Worm (Caenorhabditis elegans): ENCODE results near the gene dmsr-11.

DNA sequence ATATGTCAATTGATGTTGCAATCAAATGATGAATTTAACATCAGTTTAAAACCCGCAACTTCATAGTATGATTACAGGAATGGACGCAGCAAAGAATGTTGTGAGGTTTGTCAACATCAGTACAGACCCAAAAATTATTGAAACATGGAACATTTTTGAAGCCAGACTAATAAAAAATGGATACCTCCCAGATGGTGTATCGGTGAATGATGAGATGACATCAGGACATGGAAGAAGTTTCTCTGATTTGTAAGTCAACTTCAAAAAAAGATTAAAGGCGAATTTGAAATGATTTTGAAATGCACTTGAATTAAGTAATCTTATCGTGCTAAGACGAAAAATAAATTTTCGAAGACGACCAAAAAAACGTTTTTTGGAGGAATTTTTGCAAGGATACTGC, 10.0 kb upstream of the dmsr-11 start:
- no peak for TF ChIP-seq isw-1 (GFP tag; IDR thresholded peaks at IDR 0.05)
- TF ChIP-seq unc-86 (tag; optimal IDR thresholded peaks at IDR 0.05), result no peak
- TF ChIP-seq sox-4 (tag; optimal IDR thresholded peaks at IDR 0.05), result no peak
